Worm (Caenorhabditis elegans) whole organism, L1 larva: ENCODE results near the gene bgal-1.

Source experiments
- nhr-19 ChIP-seq: fragments of 200-800 bp; sonication (Bioruptor generic); conservative IDR thresholded peaks from 2 replicates; pipeline ENCODE4 v1.3.6; 2022; ENCODE audit warnings: missing genetic modification characterization, missing compliant biosample characterization
- unc-130 ChIP-seq: fragments of 150-350 bp; optimal IDR thresholded peaks from 2 replicates; lab custom pipeline; 2017; ENCODE audit warnings: missing biosample characterization, missing genetic modification characterization, inconsistent platforms
- zag-1 ChIP-seq: fragments of 150-350 bp; optimal IDR thresholded peaks from 2 replicates; lab custom pipeline; 2014; ENCODE audit warnings: missing biosample characterization, missing genetic modification characterization

DNA sequence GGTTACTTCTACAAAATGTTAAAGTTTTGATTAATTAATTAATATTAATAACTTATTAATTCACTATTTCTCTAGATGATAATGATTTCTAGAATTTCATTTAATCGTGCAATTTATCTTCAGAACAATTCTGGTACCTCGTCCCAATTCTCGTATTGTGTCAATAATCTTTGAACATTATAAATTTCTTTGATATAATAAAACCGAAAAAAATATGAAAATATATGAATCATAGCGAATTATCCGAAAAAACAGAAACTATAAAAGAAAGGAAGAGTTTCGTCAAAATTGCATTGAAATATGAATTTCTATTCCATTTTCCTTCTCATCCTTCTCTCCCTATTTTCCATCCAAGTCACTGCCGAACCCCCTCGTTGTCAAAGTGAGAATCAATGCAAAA, 24.9 kb upstream of the bgal-1 start, which contains the start of gene T19B10.12:
- TF ChIP-seq zag-1 (tag; lab: Kevin White, UChicago) = no peak
- no peak for TF ChIP-seq nhr-19
- no peak for TF ChIP-seq unc-130 (tag; lab: Kevin White, UChicago)
